Fruit fly (Drosophila melanogaster) whole organism, embryonic: ENCODE results near the gene TyrRS.

Experiments
- Bteb2 ChIP-seq: fragments of 200-800 bp; sonication (Bioruptor generic); optimal IDR thresholded peaks from 2 replicates; lab custom pipeline; 2016; ENCODE audit warnings: missing biosample characterization, missing genetic modification characterization
- CG10209 ChIP-seq: fragments of 200-800 bp; sonication (Bioruptor generic); optimal IDR thresholded peaks from 3 replicates; lab custom pipeline; 2017; ENCODE audit warnings: missing biosample characterization, mild to moderate bottlenecking, missing genetic modification characterization, missing genetic modification reagents
- CG10565 ChIP-seq: fragments of 200-800 bp; sonication (Bioruptor generic); optimal IDR thresholded peaks from 3 replicates; lab custom pipeline; 2016; ENCODE audit warnings: missing biosample characterization, mild to moderate bottlenecking, missing genetic modification characterization
- CG11247 ChIP-seq: fragments of 200-800 bp; sonication (Bioruptor generic); IDR thresholded peaks from 2 replicates; pipeline ENCODE4 v1.3.6; 2022; ENCODE audit warnings: missing biosample characterization, missing genetic modification characterization
- CG11398 ChIP-seq: fragments of 200-800 bp; sonication (Bioruptor generic); optimal IDR thresholded peaks from 2 replicates; lab custom pipeline; 2016; ENCODE audit warnings: missing biosample characterization, missing genetic modification characterization
- CG14014 ChIP-seq: fragments of 200-800 bp; sonication (Bioruptor generic); IDR thresholded peaks from 2 replicates; pipeline ENCODE4 v1.3.6; 2022; ENCODE audit warnings: missing biosample characterization, missing genetic modification characterization
- CG15011 ChIP-seq: fragments of 200-800 bp; sonication (Bioruptor generic); optimal IDR thresholded peaks from 3 replicates; lab custom pipeline; 2018; ENCODE audit warnings: missing biosample characterization, mild to moderate bottlenecking, missing genetic modification characterization
- CG1529 ChIP-seq: fragments of 200-800 bp; sonication (Bioruptor generic); optimal IDR thresholded peaks from 3 replicates; lab custom pipeline; 2018; ENCODE audit warnings: missing biosample characterization, missing genetic modification characterization
- CG1602 ChIP-seq: fragments of 200-800 bp; sonication (Bioruptor generic); optimal IDR thresholded peaks from 3 replicates; lab custom pipeline; 2016; ENCODE audit warnings: missing biosample characterization, missing genetic modification characterization
- CG17361 ChIP-seq: fragments of 200-800 bp; sonication (Bioruptor generic); IDR thresholded peaks from 3 replicates; pipeline ENCODE4 v1.3.6; 2022; ENCODE audit warnings: missing biosample characterization, missing genetic modification characterization
- CG18262 ChIP-seq: fragments of 200-800 bp; optimal IDR thresholded peaks from 3 replicates; lab custom pipeline; 2019; ENCODE audit warnings: missing biosample characterization, mild to moderate bottlenecking, missing genetic modification characterization, moderate library complexity
- CG18764 ChIP-seq: fragments of 200-800 bp; sonication (Bioruptor generic); optimal IDR thresholded peaks from 3 replicates; lab custom pipeline; 2016; ENCODE audit warnings: missing biosample characterization, missing genetic modification characterization
- CG2875 ChIP-seq: fragments of 200-800 bp; sonication (Bioruptor generic); optimal IDR thresholded peaks from 2 replicates; lab custom pipeline; 2017; ENCODE audit warnings: missing biosample characterization, mild to moderate bottlenecking, missing genetic modification characterization, missing genetic modification reagents
- CG4282 ChIP-seq: fragments of 200-800 bp; sonication (Bioruptor generic); optimal IDR thresholded peaks from 2 replicates; lab custom pipeline; 2016; ENCODE audit warnings: missing biosample characterization, missing genetic modification characterization
- CG4424 ChIP-seq: fragments of 200-800 bp; sonication (Bioruptor generic); optimal IDR thresholded peaks from 3 replicates; lab custom pipeline; 2016; ENCODE audit warnings: missing biosample characterization, missing genetic modification characterization
- CG4617 ChIP-seq: fragments of 200-800 bp; sonication (Bioruptor generic); optimal IDR thresholded peaks from 3 replicates; lab custom pipeline; 2016; ENCODE audit warnings: missing biosample characterization, missing genetic modification characterization, borderline replicate concordance
- CG7271 ChIP-seq: fragments of 200-800 bp; sonication (Bioruptor generic); optimal IDR thresholded peaks from 2 replicates; lab custom pipeline; 2018; ENCODE audit warnings: missing biosample characterization, mild to moderate bottlenecking, missing genetic modification characterization, moderate library complexity
- CG7987 ChIP-seq: fragments of 200-800 bp; sonication (Bioruptor generic); optimal IDR thresholded peaks from 2 replicates; lab custom pipeline; 2018; ENCODE audit warnings: missing biosample characterization, mild to moderate bottlenecking, missing genetic modification characterization, moderate library complexity
- CG9797 ChIP-seq: fragments of 200-800 bp; sonication (Bioruptor generic); optimal IDR thresholded peaks from 3 replicates; lab custom pipeline; 2018; ENCODE audit warnings: missing biosample characterization, mild to moderate bottlenecking, missing genetic modification characterization
- Chrac-16 ChIP-seq: fragments of 200-800 bp; sonication (Bioruptor generic); optimal IDR thresholded peaks from 3 replicates; lab custom pipeline; 2016; ENCODE audit warnings: missing biosample characterization, missing genetic modification characterization
- CoRest ChIP-seq: fragments of 200-800 bp; sonication (Bioruptor generic); optimal IDR thresholded peaks from 3 replicates; lab custom pipeline; 2018; ENCODE audit warnings: missing biosample characterization, mild to moderate bottlenecking, missing genetic modification characterization, moderate library complexity
- Dip3 ChIP-seq: fragments of 200-800 bp; sonication (Bioruptor generic); optimal IDR thresholded peaks from 3 replicates; lab custom pipeline; 2016; ENCODE audit warnings: missing biosample characterization, missing genetic modification characterization
- Dref ChIP-seq: fragments of 200-800 bp; sonication (Bioruptor generic); IDR thresholded peaks from 2 replicates; pipeline ENCODE4 v1.3.6; 2022; ENCODE audit warnings: missing biosample characterization, missing genetic modification characterization
- Ets97D ChIP-seq: fragments of 200-800 bp; sonication (Bioruptor generic); optimal IDR thresholded peaks from 3 replicates; lab custom pipeline; 2016; ENCODE audit warnings: missing biosample characterization, missing genetic modification characterization
- HmgZ ChIP-seq: fragments of 200-800 bp; sonication (Bioruptor generic); optimal IDR thresholded peaks from 2 replicates; lab custom pipeline; 2018; ENCODE audit warnings: missing biosample characterization, mild to moderate bottlenecking, missing genetic modification characterization
- Hmx ChIP-seq: fragments of 200-800 bp; sonication (Bioruptor generic); optimal IDR thresholded peaks from 2 replicates; lab custom pipeline; 2016; ENCODE audit warnings: missing biosample characterization, missing genetic modification characterization
- Hr39 ChIP-seq: fragments of >200 bp; optimal IDR thresholded peaks from 2 replicates; lab custom pipeline; 2017
- Mes4 ChIP-seq: fragments of 200-800 bp; sonication (Bioruptor generic); optimal IDR thresholded peaks from 2 replicates; lab custom pipeline; 2016; ENCODE audit warnings: missing biosample characterization, missing genetic modification characterization
- Opbp ChIP-seq: fragments of 200-800 bp; sonication (Bioruptor generic); IDR thresholded peaks from 3 replicates; pipeline ENCODE4 v1.3.6; 2022; ENCODE audit warnings: missing biosample characterization, missing genetic modification characterization; ENCODE audit not compliant: partially characterized antibody
- Optix ChIP-seq: fragments of 200-800 bp; sonication (Bioruptor generic); IDR thresholded peaks from 3 replicates; pipeline ENCODE4 v1.3.6; 2022; ENCODE audit warnings: missing biosample characterization, missing genetic modification characterization
- Side ChIP-seq: fragments of 200-800 bp; sonication (Bioruptor generic); optimal IDR thresholded peaks from 2 replicates; lab custom pipeline; 2016; ENCODE audit warnings: missing biosample characterization, missing genetic modification characterization
- Xbp1 ChIP-seq: fragments of 200-800 bp; sonication (Bioruptor generic); optimal IDR thresholded peaks from 3 replicates; lab custom pipeline; 2016; ENCODE audit warnings: missing biosample characterization, mild to moderate bottlenecking, missing genetic modification characterization
- ap ChIP-seq: fragments of 200-800 bp; sonication (Bioruptor generic); IDR thresholded peaks from 2 replicates; pipeline ENCODE4 v1.3.6; 2022; ENCODE audit warnings: missing biosample characterization, missing genetic modification characterization
- ash1 ChIP-seq: fragments of 200-800 bp; sonication (Bioruptor generic); optimal IDR thresholded peaks from 2 replicates; lab custom pipeline; 2018; ENCODE audit warnings: missing biosample characterization, mild to moderate bottlenecking, missing genetic modification characterization
- cato ChIP-seq: fragments of 200-800 bp; sonication (Bioruptor generic); optimal IDR thresholded peaks from 2 replicates; lab custom pipeline; 2016; ENCODE audit warnings: missing biosample characterization, missing genetic modification characterization, borderline replicate concordance
- cg ChIP-seq: fragments of 200-800 bp; sonication (Bioruptor generic); optimal IDR thresholded peaks from 3 replicates; lab custom pipeline; 2019; ENCODE audit warnings: missing biosample characterization, mild to moderate bottlenecking, missing genetic modification characterization, moderate library complexity
- crol ChIP-seq: fragments of 200-800 bp; sonication (Bioruptor generic); IDR thresholded peaks from 2 replicates; pipeline ENCODE4 v1.3.6; 2022; ENCODE audit warnings: missing biosample characterization, missing genetic modification characterization
- disco-r ChIP-seq: fragments of 200-800 bp; sonication (Bioruptor generic); optimal IDR thresholded peaks from 2 replicates; lab custom pipeline; 2016; ENCODE audit warnings: missing biosample characterization, missing genetic modification characterization
- dpn ChIP-seq, 2 experiments: fragments of 200-800 bp; sonication (Bioruptor generic); optimal IDR thresholded peaks; 3 replicates each; lab custom pipeline; 2016; ENCODE audit warnings: missing biosample characterization in 2 of 2, missing genetic modification characterization in 2 of 2
- dysf ChIP-seq: fragments of 200-800 bp; sonication (Bioruptor generic); IDR thresholded peaks from 3 replicates; pipeline ENCODE4 v1.3.6; 2022; ENCODE audit warnings: missing biosample characterization, missing genetic modification characterization
- eyg ChIP-seq: fragments of 200-800 bp; sonication (Bioruptor generic); optimal IDR thresholded peaks from 3 replicates; lab custom pipeline; 2016; ENCODE audit warnings: missing biosample characterization, missing genetic modification characterization
- gsb ChIP-seq: fragments of 200-800 bp; sonication (Bioruptor generic); IDR thresholded peaks from 2 replicates; pipeline ENCODE4 v1.3.6; 2022; ENCODE audit warnings: missing biosample characterization, missing genetic modification characterization
- gt ChIP-seq: fragments of 200-800 bp; sonication (Bioruptor generic); IDR thresholded peaks from 2 replicates; pipeline ENCODE4 v1.3.6; 2022; ENCODE audit warnings: missing biosample characterization, missing genetic modification characterization
- inv ChIP-seq: fragments of 200-800 bp; sonication (Bioruptor generic); IDR thresholded peaks from 2 replicates; pipeline ENCODE4 v1.3.6; 2022; ENCODE audit warnings: missing biosample characterization, missing genetic modification characterization; ENCODE audit not compliant: partially characterized antibody
- maf-S ChIP-seq: fragments of 200-800 bp; sonication (Bioruptor generic); optimal IDR thresholded peaks from 2 replicates; lab custom pipeline; 2016; ENCODE audit warnings: missing biosample characterization, missing genetic modification characterization
- odd ChIP-seq: fragments of 200-800 bp; sonication (Bioruptor generic); optimal IDR thresholded peaks from 2 replicates; lab custom pipeline; 2017; ENCODE audit warnings: missing biosample characterization, mild to moderate bottlenecking, missing genetic modification characterization
- prd ChIP-seq, 3 experiments: fragments of >200 bp in 2 of 3; fragments of 200-800 bp in 1 of 3; sonication (Bioruptor generic) in 1 of 3; optimal IDR thresholded peaks in 2 of 3; IDR thresholded peaks in 1 of 3; 2 replicates in 2 of 3; 3 replicates in 1 of 3; pipeline versions ENCODE4 v1.3.6 to Lab custom; 2017 to 2022; ENCODE audit warnings: missing biosample characterization in 1 of 3, missing genetic modification characterization in 1 of 3
- sd ChIP-seq: fragments of 200-800 bp; sonication (Bioruptor generic); optimal IDR thresholded peaks from 3 replicates; lab custom pipeline; 2018; ENCODE audit warnings: missing biosample characterization, mild to moderate bottlenecking, missing genetic modification characterization, moderate library complexity
- sima ChIP-seq: fragments of 200-800 bp; sonication (Bioruptor generic); optimal IDR thresholded peaks from 2 replicates; lab custom pipeline; 2016; ENCODE audit warnings: missing biosample characterization, missing genetic modification characterization
- sob ChIP-seq: fragments of 200-800 bp; sonication (Bioruptor generic); IDR thresholded peaks from 2 replicates; pipeline ENCODE4 v1.3.6; 2022; ENCODE audit warnings: missing biosample characterization, missing genetic modification characterization
- stc ChIP-seq: fragments of 200-800 bp; sonication (Bioruptor generic); IDR thresholded peaks from 2 replicates; pipeline ENCODE4 v1.3.6; 2022; ENCODE audit warnings: missing biosample characterization, missing genetic modification characterization

The TyrRS gene

DNA sequence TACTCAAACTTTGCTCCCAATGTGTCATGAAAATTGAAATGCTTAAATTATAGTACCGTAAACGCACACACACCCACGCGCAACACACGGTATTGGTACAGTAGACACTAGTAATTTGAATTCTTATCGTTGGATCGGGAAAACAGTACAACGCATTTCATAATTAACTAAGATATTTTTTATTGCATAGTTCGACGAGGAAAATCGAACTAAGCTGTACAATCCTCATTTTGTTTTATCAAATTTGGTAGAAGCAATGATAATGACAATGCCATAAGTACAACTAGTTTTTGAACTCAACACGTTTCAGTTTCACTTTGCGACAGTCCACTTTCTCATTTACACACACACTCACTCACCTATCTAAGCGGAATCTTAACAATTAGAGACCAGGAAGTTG, 38.3 kb downstream of the TyrRS start (continued):
- TF ChIP-seq Optix (GFP tag; lab: Robert Waterston, UW) (no peak; the same call in 2 of the 3 replicates), CG10209 (peak; percentile 56), inv (GFP tag; lab: Robert Waterston, UW) (no peak), CG18262 (tag; lab: Kevin White, UChicago) (peak; percentile 64), Chrac-16 (GFP tag; lab: Kevin White, UChicago) (peak; percentile 69), Dref (GFP tag; lab: Robert Waterston, UW) (no peak), CG4424 (peak; percentile 52), dpn (GFP tag; optimal IDR thresholded peaks at IDR 0.05; lab: Kevin White, UChicago) (peak; percentile 62 to 65), prd (optimal IDR thresholded peaks at IDR 0.05; lab: Kevin White, UChicago) (no peak), prd (GFP tag; IDR thresholded peaks at IDR 0.05; lab: Robert Waterston, UW) (peak; percentile 67; the same call in 2 of the 3 replicates), maf-S (GFP tag; lab: Kevin White, UChicago) (peak; percentile 46), sd (tag; lab: Kevin White, UChicago) (no peak), Mes4 (GFP tag; lab: Kevin White, UChicago) (no peak), Xbp1 (GFP tag; lab: Kevin White, UChicago) (peak; percentile 71), Opbp (GFP tag; lab: Robert Waterston, UW) (no peak), CG11398 (peak; percentile 36), stc (0 out of 2 replicates have a peak, but pooled peaks have one; percentile 7), CG1602 (GFP tag; lab: Kevin White, UChicago) (peak; percentile 43), Hmx (GFP tag; lab: Kevin White, UChicago) (peak; percentile 5), Side (GFP tag; lab: Kevin White, UChicago) (no peak), gt (GFP tag; lab: Robert Waterston, UW) (no peak), HmgZ (tag; lab: Kevin White, UChicago) (peak; percentile 70), eyg (GFP tag; lab: Kevin White, UChicago) (peak; percentile 28), Ets97D (no peak), dysf (GFP tag; lab: Robert Waterston, UW) (peak; percentile 76; the same call in 1 of the 3 replicates), odd (GFP tag; lab: Kevin White, UChicago) (peak; percentile 59), ap (GFP tag; lab: Robert Waterston, UW) (peak; percentile 19; the same call in 1 of the 2 replicates), Hr39 (lab: Kevin White, UChicago) (no peak), CG2875 (GFP tag; lab: Kevin White, UChicago) (peak; percentile 19), CG7271 (no peak), cg (GFP tag; lab: Kevin White, UChicago) (peak; percentile 78), CG15011 (GFP tag; lab: Kevin White, UChicago) (peak; percentile 16), sob (GFP tag; lab: Robert Waterston, UW) (peak; percentile 66), CoRest (tag; lab: Kevin White, UChicago) (peak; percentile 73), sima (GFP tag; lab: Kevin White, UChicago) (no peak), Bteb2 (peak; percentile 43), CG18764 (no peak), CG10565 (no peak), Dip3 (peak; percentile 45), cato (GFP tag; lab: Kevin White, UChicago) (peak; percentile 45), gsb (GFP tag; lab: Robert Waterston, UW) (peak; percentile 52), CG7987 (GFP tag; lab: Kevin White, UChicago) (no peak), crol (no peak), CG4282 (no peak), CG14014 (peak; percentile 65), CG1529 (peak; percentile 34), CG11247 (GFP tag; lab: Robert Waterston, UW) (peak; percentile 59), CG9797 (no peak), ash1 (GFP tag; lab: Kevin White, UChicago) (no peak), CG4617 (GFP tag; lab: Kevin White, UChicago) (no peak), disco-r (GFP tag; lab: Kevin White, UChicago) (peak; percentile 21), CG17361 (GFP tag; lab: Robert Waterston, UW) (peak; percentile 64; the same call in 2 of the 3 replicates)
